Fruit fly (Drosophila melanogaster): ENCODE data around the gene CG32024.

The CG32024 gene

dm6 chr3L:8772998-8773684 lies 34.3 kb upstream of the CG32024 start (continued):
- peak; percentile 25 for TF ChIP-seq CG5180 (GFP tag; optimal IDR thresholded peaks at IDR 0.05)
- no peak for TF ChIP-seq CG6765 (GFP tag; optimal IDR thresholded peaks at IDR 0.05)
- peak; percentile 35; the same call in 1 of the 2 replicates for TF ChIP-seq Rx (GFP tag; IDR thresholded peaks at IDR 0.05)
- TF ChIP-seq nerfin-2 (GFP tag; IDR thresholded peaks at IDR 0.05; ENCODE audit: partially characterized antibody) = no peak
- no peak for TF ChIP-seq mirr (GFP tag; optimal IDR thresholded peaks at IDR 0.05)
- TF ChIP-seq sima (GFP tag; optimal IDR thresholded peaks at IDR 0.05) = no peak
- peak; percentile 82 for TF ChIP-seq ci (GFP tag; IDR thresholded peaks at IDR 0.05)
- peak; percentile 69 for TF ChIP-seq Hsf (GFP tag; optimal IDR thresholded peaks at IDR 0.05)
- no peak for TF ChIP-seq CG16779 (GFP tag; IDR thresholded peaks at IDR 0.05)
- no peak for TF ChIP-seq prd (optimal IDR thresholded peaks at IDR 0.05)
- peak; percentile 73 for TF ChIP-seq prd (GFP tag; IDR thresholded peaks at IDR 0.05)
- TF ChIP-seq CG4360 (GFP tag; IDR thresholded peaks at IDR 0.05) = no peak
- TF ChIP-seq CG3407 (GFP tag; optimal IDR thresholded peaks at IDR 0.05) = peak; percentile 53
- TF ChIP-seq btn (GFP tag; optimal IDR thresholded peaks at IDR 0.05) = peak; percentile 41
- TF ChIP-seq rib (GFP tag; IDR thresholded peaks at IDR 0.05) = no peak

dm6 chr3L:8773713-8774112 lies 33.7 kb upstream of the CG32024 start:
- no peak for TF ChIP-seq Adf1 (GFP tag; IDR thresholded peaks at IDR 0.05)
- no peak for TF ChIP-seq fd102C (GFP tag; optimal IDR thresholded peaks at IDR 0.05)
- TF ChIP-seq sug (tag; optimal IDR thresholded peaks at IDR 0.05) = peak; percentile 20
- no peak for TF ChIP-seq CG43689 (GFP tag; IDR thresholded peaks at IDR 0.05)
- no peak for TF ChIP-seq Myb (GFP tag; optimal IDR thresholded peaks at IDR 0.05)
- no peak for TF ChIP-seq amos (GFP tag; IDR thresholded peaks at IDR 0.05; ENCODE audit: partially characterized antibody)
- no peak for TF ChIP-seq lmd (GFP tag; IDR thresholded peaks at IDR 0.05)
- no peak for TF ChIP-seq slp2 (GFP tag; optimal IDR thresholded peaks at IDR 0.05)
- TF ChIP-seq CG33557 (GFP tag; optimal IDR thresholded peaks at IDR 0.05) = no peak
- peak; percentile 58 for TF ChIP-seq exex (tag; optimal IDR thresholded peaks at IDR 0.05)
- TF ChIP-seq grn (GFP tag; optimal IDR thresholded peaks at IDR 0.05) = peak; percentile 14
- no peak for TF ChIP-seq Dbx (GFP tag; IDR thresholded peaks at IDR 0.05)
- no peak for TF ChIP-seq bab2 (GFP tag; optimal IDR thresholded peaks at IDR 0.05)
- no peak for TF ChIP-seq gsb (GFP tag; IDR thresholded peaks at IDR 0.05)
- no peak for TF ChIP-seq CG6254 (GFP tag; optimal IDR thresholded peaks at IDR 0.05)
- TF ChIP-seq fd64A (GFP tag; optimal IDR thresholded peaks at IDR 0.05) = no peak
- peak; percentile 9 for TF ChIP-seq mirr (GFP tag; optimal IDR thresholded peaks at IDR 0.05)
- TF ChIP-seq crc (GFP tag; optimal IDR thresholded peaks at IDR 0.05) = no peak
- TF ChIP-seq Neu2 (GFP tag; optimal IDR thresholded peaks at IDR 0.05; ENCODE audit: borderline replicate concordance) = no peak
- TF ChIP-seq Spps (tag; optimal IDR thresholded peaks at IDR 0.05) = no peak
- no peak for TF ChIP-seq run (tag; optimal IDR thresholded peaks at IDR 0.05)
- TF ChIP-seq shn (GFP tag; optimal IDR thresholded peaks at IDR 0.05) = no peak
- TF ChIP-seq ap (GFP tag; IDR thresholded peaks at IDR 0.05) = no peak
- TF ChIP-seq Fer3 (tag; optimal IDR thresholded peaks at IDR 0.05) = no peak
- no peak for TF ChIP-seq Chrac-16 (GFP tag; optimal IDR thresholded peaks at IDR 0.05)
- no peak for TF ChIP-seq luna (GFP tag; optimal IDR thresholded peaks at IDR 0.05)
- TF ChIP-seq CG3065 (GFP tag; optimal IDR thresholded peaks at IDR 0.05) = no peak
- no peak for TF ChIP-seq CG8290 (GFP tag; optimal IDR thresholded peaks at IDR 0.05)
- no peak for TF ChIP-seq CG8290 (tag; optimal IDR thresholded peaks at IDR 0.05)
- no peak for TF ChIP-seq CG12236 (GFP tag; optimal IDR thresholded peaks at IDR 0.05)
- no peak for TF ChIP-seq CG4730 (GFP tag; IDR thresholded peaks at IDR 0.05)
- no peak for TF ChIP-seq Pdp1 (GFP tag; optimal IDR thresholded peaks at IDR 0.05)
- no peak for TF ChIP-seq wek (GFP tag; optimal IDR thresholded peaks at IDR 0.05)
- no peak for TF ChIP-seq da (GFP tag; optimal IDR thresholded peaks at IDR 0.05)
- no peak for TF ChIP-seq CG1603 (tag; optimal IDR thresholded peaks at IDR 0.05)
- no peak for TF ChIP-seq CG17829 (tag; optimal IDR thresholded peaks at IDR 0.05)
- TF ChIP-seq Drgx (GFP tag; IDR thresholded peaks at IDR 0.05) = no peak

All from whole organism, embryonic.